Fruit fly (Drosophila melanogaster) whole organism: Measurements from ENCODE around the gene Syx8.

ENCODE experiments used
- CG8478 ChIP-seq: fragments of >200 bp; optimal IDR thresholded peaks from 2 replicates; lab custom pipeline; 2018; ENCODE audit warnings: inconsistent platforms
- Dll ChIP-seq: fragments of >200 bp; optimal IDR thresholded peaks from 2 replicates; lab custom pipeline; 2017
- EcR ChIP-seq, 2 experiments: fragments of >200 bp; optimal IDR thresholded peaks; 2 replicates each; lab custom pipeline; 2017; ENCODE audit warnings: missing biosample characterization in 2 of 2, missing genetic modification characterization in 2 of 2, missing genetic modification reagents in 2 of 2
- pan ChIP-seq: fragments of >200 bp; optimal IDR thresholded peaks from 2 replicates; lab custom pipeline; 2017
- psq ChIP-seq: fragments of >200 bp; optimal IDR thresholded peaks from 2 replicates; lab custom pipeline; 2017
- usp ChIP-seq: fragments of >200 bp; optimal IDR thresholded peaks from 2 replicates; lab custom pipeline; 2017; ENCODE audit warnings: missing biosample characterization, missing genetic modification characterization, mixed read lengths

DNA sequence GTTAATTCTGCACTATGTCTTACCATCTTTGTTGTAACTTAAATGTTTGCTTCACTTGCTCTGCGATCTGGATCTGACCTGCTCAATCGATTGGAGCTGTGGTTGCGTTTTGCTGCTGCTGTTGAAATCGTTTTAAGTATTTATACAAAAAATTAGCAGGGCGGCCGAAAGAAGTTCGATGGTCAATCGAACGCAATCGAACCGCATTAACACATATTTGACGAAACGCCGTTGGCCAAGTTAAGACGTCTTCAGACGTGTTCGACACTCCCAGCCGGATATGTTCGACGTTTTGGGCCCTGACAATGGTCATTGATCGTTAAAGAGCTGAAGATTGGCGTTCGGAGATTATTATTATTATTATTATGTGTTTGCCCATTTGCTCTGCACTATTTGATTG lies 41.3 kb downstream of the Syx8 start, which contains the start of gene CG13033:
- no peak for TF ChIP-seq psq (lab: Kevin White, UChicago)
- TF ChIP-seq Dll: no peak
- TF ChIP-seq usp (GFP tag; lab: Kevin White, UChicago): no peak
- TF ChIP-seq CG8478 (lab: Kevin White, UChicago): no peak
- no peak for TF ChIP-seq EcR (GFP tag; optimal IDR thresholded peaks at IDR 0.05; lab: Kevin White, UChicago)
- no peak for TF ChIP-seq pan (lab: Kevin White, UChicago)
